Worm (Caenorhabditis elegans): ENCODE measurements around the gene nlp-67.

ce11 chrX:16189227-16189906 is 5.2 kb downstream of the nlp-67 start, which contains the start of gene slc-25A21:
- TF ChIP-seq ama-1 (optimal IDR thresholded peaks at IDR 0.05) (no peak), scrt-1 (GFP tag; IDR thresholded peaks at IDR 0.05) (no peak), flt-1 (GFP tag; IDR thresholded peaks at IDR 0.05) (no peak), ets-7 (tag; optimal IDR thresholded peaks at IDR 0.05) (no peak), B0310.2 (tag; optimal IDR thresholded peaks at IDR 0.05) (no peak), F13C5.2 (tag; optimal IDR thresholded peaks at IDR 0.05) (no peak), aly-1 (tag; optimal IDR thresholded peaks at IDR 0.05) (no peak), pes-1 (GFP tag; IDR thresholded peaks at IDR 0.05) (no peak), tbx-37 (GFP tag; conservative IDR thresholded peaks at IDR 0.05) (no peak), hnd-1 (tag; optimal IDR thresholded peaks at IDR 0.05) (no peak), hmg-4 (GFP tag; optimal IDR thresholded peaks at IDR 0.05) (no peak), hmbx-1 (tag; optimal IDR thresholded peaks at IDR 0.05) (no peak)

Measured in whole organism, early embryonic.